Worm (Caenorhabditis elegans) whole organism, midembryonic: ENCODE results near the gene F14E5.8.

Experiments used
- T22C8.4 ChIP-seq: fragments of 200-800 bp; sonication (Bioruptor generic); IDR thresholded peaks from 2 replicates; pipeline ENCODE4 v1.3.6; 2022; ENCODE audit warnings: missing genetic modification characterization, missing compliant biosample characterization
- cog-1 ChIP-seq: sonication (generic microtip); optimal IDR thresholded peaks from 2 replicates; lab custom pipeline; 2016; ENCODE audit warnings: missing genetic modification characterization, missing compliant biosample characterization
- flt-1 ChIP-seq: fragments of 200-800 bp; sonication (Bioruptor generic); IDR thresholded peaks from 2 replicates; pipeline ENCODE4 v1.3.6; 2022; ENCODE audit warnings: missing genetic modification characterization, missing compliant biosample characterization
- klf-2 ChIP-seq: fragments of 200-800 bp; sonication (Bioruptor generic); conservative IDR thresholded peaks from 2 replicates; pipeline ENCODE4 v1.3.6; 2022; ENCODE audit warnings: missing genetic modification reagents, missing genetic modification characterization, missing compliant biosample characterization
- med-1 ChIP-seq: sonication (generic microtip); optimal IDR thresholded peaks from 2 replicates; lab custom pipeline; 2017; ENCODE audit warnings: missing genetic modification characterization, mild to moderate bottlenecking, missing compliant biosample characterization, antibody characterized with exemption, missing genetic modification reagents; ENCODE audit not compliant: insufficient read depth
- ref-1 ChIP-seq: fragments of 200-800 bp; sonication (Bioruptor generic); conservative IDR thresholded peaks from 2 replicates; pipeline ENCODE4 v1.3.6; 2022; ENCODE audit warnings: missing genetic modification reagents, missing genetic modification characterization, missing compliant biosample characterization
- tab-1 ChIP-seq: fragments of 200-800 bp; sonication (Bioruptor generic); IDR thresholded peaks from 2 replicates; pipeline ENCODE4 v1.3.6; 2022; ENCODE audit warnings: missing genetic modification characterization, missing compliant biosample characterization
- ztf-23 ChIP-seq: fragments of 200-800 bp; sonication (Bioruptor generic); IDR thresholded peaks from 2 replicates; pipeline ENCODE4 v1.3.6; 2022; ENCODE audit warnings: missing genetic modification reagents, missing genetic modification characterization, missing compliant biosample characterization
- ztf-29 ChIP-seq: fragments of 200-800 bp; sonication (Bioruptor generic); IDR thresholded peaks from 2 replicates; pipeline ENCODE4 v1.3.6; 2022; ENCODE audit warnings: missing genetic modification reagents, missing genetic modification characterization, missing compliant biosample characterization

F14E5.8 gene

ce11 chrII:8411002-8411401 is 8.9 kb upstream of the F14E5.8 start:
- no peak for TF ChIP-seq ztf-23 (GFP tag; lab: Robert Waterston, UW)
- no peak for TF ChIP-seq cog-1 (tag; lab: Kevin White, UChicago)
- TF ChIP-seq tab-1 = no peak
- no peak for TF ChIP-seq ref-1 (GFP tag; lab: Robert Waterston, UW)
- TF ChIP-seq med-1 (GFP tag; lab: Kevin White, UChicago) = no peak
- TF ChIP-seq ztf-29 = no peak
- no peak for TF ChIP-seq T22C8.4 (GFP tag; lab: Robert Waterston, UW)
- no peak for TF ChIP-seq klf-2
- no peak for TF ChIP-seq flt-1

ce11 chrII:8412061-8412721 is 7.7 kb upstream of the F14E5.8 start, which contains the start of gene efl-3:
efl-3 (plus strand) TSS chrII:8412671.
- TF ChIP-seq med-1 (GFP tag; lab: Kevin White, UChicago) = no peak
- TF ChIP-seq cog-1 (tag; lab: Kevin White, UChicago) = no peak
- no peak for TF ChIP-seq ref-1 (GFP tag; lab: Robert Waterston, UW)
- TF ChIP-seq tab-1 = no peak
- no peak for TF ChIP-seq klf-2
- TF ChIP-seq T22C8.4 (GFP tag; lab: Robert Waterston, UW) = no peak
- TF ChIP-seq ztf-23 (GFP tag; lab: Robert Waterston, UW) = no peak
- TF ChIP-seq flt-1 = no peak
- TF ChIP-seq ztf-29 = no peak

- TF ChIP-seq T22C8.4 (GFP tag; lab: Robert Waterston, UW) = no peak
- TF ChIP-seq ztf-29 = no peak
- TF ChIP-seq ref-1 (GFP tag; lab: Robert Waterston, UW) = no peak
- TF ChIP-seq tab-1 = no peak
- no peak for TF ChIP-seq klf-2
- TF ChIP-seq cog-1 (tag; lab: Kevin White, UChicago) = no peak
- no peak for TF ChIP-seq med-1 (GFP tag; lab: Kevin White, UChicago)
Measured at ce11 chrII:8412935-8413334, 7.0 kb upstream of the F14E5.8 start.

- TF ChIP-seq tab-1 (no peak), flt-1 (no peak), T22C8.4 (GFP tag; lab: Robert Waterston, UW) (no peak), med-1 (GFP tag; lab: Kevin White, UChicago) (no peak), ref-1 (GFP tag; lab: Robert Waterston, UW) (no peak), klf-2 (no peak)
Measured at ce11 chrII:8415035-8415434, 4.9 kb upstream of the F14E5.8 start.

- TF ChIP-seq ref-1 (GFP tag; lab: Robert Waterston, UW) (no peak), med-1 (GFP tag; lab: Kevin White, UChicago) (no peak), ztf-23 (GFP tag; lab: Robert Waterston, UW) (no peak), tab-1 (no peak), T22C8.4 (GFP tag; lab: Robert Waterston, UW) (no peak), flt-1 (0 out of 2 replicates have a peak, but pooled peaks have one; percentile 49), ztf-29 (peak; percentile 54; the same call in 1 of the 2 replicates), klf-2 (no peak), cog-1 (tag; lab: Kevin White, UChicago) (no peak)
Measured at ce11 chrII:8415462-8416037, 4.3 kb upstream of the F14E5.8 start.

- TF ChIP-seq ztf-23 (GFP tag; lab: Robert Waterston, UW) = no peak
- no peak for TF ChIP-seq ztf-29
- no peak for TF ChIP-seq med-1 (GFP tag; lab: Kevin White, UChicago)
- no peak for TF ChIP-seq klf-2
- TF ChIP-seq cog-1 (tag; lab: Kevin White, UChicago) = no peak
- TF ChIP-seq T22C8.4 (GFP tag; lab: Robert Waterston, UW) = no peak
- no peak for TF ChIP-seq tab-1
- TF ChIP-seq ref-1 (GFP tag; lab: Robert Waterston, UW) = no peak
- TF ChIP-seq flt-1 = no peak
Measured at ce11 chrII:8417059-8417668, 2.7 kb upstream of the F14E5.8 start, which contains the start of gene fdgt-2. fdgt-2 (plus strand) TSS chrII:8417618.

- TF ChIP-seq ztf-29 (no peak), ref-1 (GFP tag; lab: Robert Waterston, UW) (no peak), cog-1 (tag; lab: Kevin White, UChicago) (no peak), ztf-23 (GFP tag; lab: Robert Waterston, UW) (no peak), med-1 (GFP tag; lab: Kevin White, UChicago) (no peak), flt-1 (no peak), klf-2 (no peak), T22C8.4 (GFP tag; lab: Robert Waterston, UW) (no peak), tab-1 (no peak)
Measured at ce11 chrII:8419015-8419414, 883 bp upstream of the F14E5.8 start.

- no peak for TF ChIP-seq tab-1
- no peak for TF ChIP-seq T22C8.4 (GFP tag; lab: Robert Waterston, UW)
- no peak for TF ChIP-seq flt-1
- TF ChIP-seq med-1 (GFP tag; lab: Kevin White, UChicago) = no peak
- TF ChIP-seq ref-1 (GFP tag; lab: Robert Waterston, UW) = no peak
- no peak for TF ChIP-seq ztf-29
- no peak for TF ChIP-seq cog-1 (tag; lab: Kevin White, UChicago)
- no peak for TF ChIP-seq ztf-23 (GFP tag; lab: Robert Waterston, UW)
- no peak for TF ChIP-seq klf-2
Measured at ce11 chrII:8420775-8421388, 984 bp downstream of the F14E5.8 start.

ce11 chrII:8428758-8428946 is 8.8 kb downstream of the F14E5.8 start, which contains the start of gene F14E5.2:
F14E5.2 (minus strand) TSS chrII:8428858.
- no peak for TF ChIP-seq med-1 (GFP tag; lab: Kevin White, UChicago)
- TF ChIP-seq T22C8.4 (GFP tag; lab: Robert Waterston, UW) = no peak
- no peak for TF ChIP-seq ref-1 (GFP tag; lab: Robert Waterston, UW)
- TF ChIP-seq ztf-29 = no peak
- TF ChIP-seq cog-1 (tag; lab: Kevin White, UChicago) = no peak
- no peak for TF ChIP-seq ztf-23 (GFP tag; lab: Robert Waterston, UW)
- TF ChIP-seq tab-1 = no peak
- no peak for TF ChIP-seq klf-2
- TF ChIP-seq flt-1 = no peak
